Worm (Caenorhabditis elegans): ENCODE measurements around the gene K05F1.6.

ce11 chrII:5816346-5816745 is 34.0 kb downstream of the K05F1.6 start, which contains the start of gene ZK1248.20:
- TF ChIP-seq egl-27 (tag; optimal IDR thresholded peaks at IDR 0.05) (no peak), unc-62 (GFP tag; optimal IDR thresholded peaks at IDR 0.05) (no peak), aly-2 (tag; optimal IDR thresholded peaks at IDR 0.05) (no peak), lin-15B (tag; optimal IDR thresholded peaks at IDR 0.05) (no peak), ztf-4 (tag; optimal IDR thresholded peaks at IDR 0.05) (no peak)
